Worm (Caenorhabditis elegans): ENCODE data around the gene npr-36.

ce11 chrX:17356748-17357147 is 2.8 kb upstream of the npr-36 start:
- TF ChIP-seq fkh-10 (GFP tag; optimal IDR thresholded peaks at IDR 0.05) (no peak), ama-1 (optimal IDR thresholded peaks at IDR 0.05) (no peak), dpl-1 (GFP tag; optimal IDR thresholded peaks at IDR 0.05) (no peak), nhr-12 (tag; optimal IDR thresholded peaks at IDR 0.05) (no peak), skn-1 (tag; optimal IDR thresholded peaks at IDR 0.05) (no peak)
